Worm (Caenorhabditis elegans) whole organism, mixed stage, embryonic: ENCODE results near the gene dct-11.

Experiments used
- M03D4.4 ChIP-seq: sonication (generic microtip); optimal IDR thresholded peaks from 2 replicates; lab custom pipeline; 2017; ENCODE audit warnings: mild to moderate bottlenecking, missing genetic modification characterization, missing compliant biosample characterization
- bed-3 ChIP-seq: fragments of 200-800 bp; sonication (Bioruptor generic); optimal IDR thresholded peaks from 3 replicates; lab custom pipeline; 2018; ENCODE audit warnings: mild to moderate bottlenecking, missing genetic modification characterization, moderate library complexity, missing compliant biosample characterization
- blmp-1 ChIP-seq: fragments of 150-350 bp; optimal IDR thresholded peaks from 2 replicates; lab custom pipeline; 2014; ENCODE audit warnings: missing biosample characterization, missing genetic modification characterization
- ceh-39 ChIP-seq: fragments of 150-350 bp; optimal IDR thresholded peaks from 2 replicates; lab custom pipeline; 2014; ENCODE audit warnings: missing biosample characterization, missing genetic modification characterization
- ceh-43 ChIP-seq: fragments of 200-800 bp; sonication (Bioruptor generic); optimal IDR thresholded peaks from 2 replicates; lab custom pipeline; 2018; ENCODE audit warnings: mild to moderate bottlenecking, missing genetic modification characterization, moderate library complexity, missing compliant biosample characterization
- ceh-83 ChIP-seq: fragments of 200-800 bp; sonication (Bioruptor generic); optimal IDR thresholded peaks from 2 replicates; lab custom pipeline; 2018; ENCODE audit warnings: mild to moderate bottlenecking, missing genetic modification characterization, missing compliant biosample characterization
- ces-1 ChIP-seq: fragments of 150-350 bp; optimal IDR thresholded peaks from 2 replicates; lab custom pipeline; 2014; ENCODE audit warnings: missing biosample characterization, missing genetic modification reagents, missing genetic modification characterization
- cnd-1 ChIP-seq: fragments of 200-800 bp; sonication (Bioruptor generic); optimal IDR thresholded peaks from 2 replicates; lab custom pipeline; 2018; ENCODE audit warnings: mild to moderate bottlenecking, missing genetic modification characterization, missing compliant biosample characterization
- drap-1 ChIP-seq: fragments of 200-800 bp; sonication (Bioruptor generic); optimal IDR thresholded peaks from 3 replicates; lab custom pipeline; 2018; ENCODE audit warnings: mild to moderate bottlenecking, missing genetic modification characterization, missing compliant biosample characterization
- elt-1 ChIP-seq: sonication (generic microtip); optimal IDR thresholded peaks from 2 replicates; lab custom pipeline; 2017; ENCODE audit warnings: missing genetic modification characterization, mild to moderate bottlenecking, missing compliant biosample characterization, antibody characterized with exemption, moderate library complexity, borderline replicate concordance; ENCODE audit not compliant: insufficient read depth
- elt-3 ChIP-seq: fragments of 150-350 bp; optimal IDR thresholded peaks from 2 replicates; lab custom pipeline; 2014; ENCODE audit warnings: missing biosample characterization, missing genetic modification characterization
- flh-1 ChIP-seq: fragments of 200-800 bp; sonication (Bioruptor generic); optimal IDR thresholded peaks from 2 replicates; lab custom pipeline; 2018; ENCODE audit warnings: mild to moderate bottlenecking, missing genetic modification characterization, moderate library complexity, missing compliant biosample characterization
- ham-2 ChIP-seq: fragments of 200-800 bp; sonication (Bioruptor generic); optimal IDR thresholded peaks from 2 replicates; lab custom pipeline; 2018; ENCODE audit warnings: mild to moderate bottlenecking, missing genetic modification characterization, missing compliant biosample characterization
- hlh-1 ChIP-seq: fragments of 150-350 bp; optimal IDR thresholded peaks from 2 replicates; lab custom pipeline; 2014; ENCODE audit warnings: missing biosample characterization, missing genetic modification reagents, missing genetic modification characterization
- lin-13 ChIP-seq: fragments of 150-350 bp; optimal IDR thresholded peaks from 2 replicates; lab custom pipeline; 2014; ENCODE audit warnings: missing biosample characterization, missing genetic modification characterization
- lin-32 ChIP-seq: fragments of 200-800 bp; sonication (Bioruptor generic); optimal IDR thresholded peaks from 2 replicates; lab custom pipeline; 2018; ENCODE audit warnings: mild to moderate bottlenecking, missing genetic modification characterization, missing compliant biosample characterization
- lsy-2 ChIP-seq: fragments of 150-350 bp; optimal IDR thresholded peaks from 2 replicates; lab custom pipeline; 2014; ENCODE audit warnings: missing biosample characterization, missing genetic modification characterization
- mab-5 ChIP-seq: fragments of 150-350 bp; optimal IDR thresholded peaks from 2 replicates; lab custom pipeline; 2014; ENCODE audit warnings: missing biosample characterization, missing genetic modification characterization
- mep-1 ChIP-seq: fragments of 150-350 bp; optimal IDR thresholded peaks from 2 replicates; lab custom pipeline; 2017; ENCODE audit warnings: missing biosample characterization, missing genetic modification reagents, missing genetic modification characterization, inconsistent platforms
- mls-2 ChIP-seq: sonication (generic microtip); optimal IDR thresholded peaks from 2 replicates; lab custom pipeline; 2016; ENCODE audit warnings: mild to moderate bottlenecking, missing genetic modification characterization, moderate library complexity, missing compliant biosample characterization
- nhr-12 ChIP-seq: fragments of 150-350 bp; optimal IDR thresholded peaks from 2 replicates; lab custom pipeline; 2014; ENCODE audit warnings: missing biosample characterization, missing genetic modification characterization
- nhr-2 ChIP-seq: fragments of 150-350 bp; optimal IDR thresholded peaks from 2 replicates; lab custom pipeline; 2014; ENCODE audit warnings: missing biosample characterization, missing genetic modification characterization
- nhr-237 ChIP-seq: fragments of 150-350 bp; optimal IDR thresholded peaks from 2 replicates; lab custom pipeline; 2014; ENCODE audit warnings: missing biosample characterization, missing genetic modification characterization
- nhr-28 ChIP-seq: fragments of 150-350 bp; optimal IDR thresholded peaks from 2 replicates; lab custom pipeline; 2014; ENCODE audit warnings: missing biosample characterization, missing genetic modification characterization
- nhr-76 ChIP-seq: sonication (generic microtip); optimal IDR thresholded peaks from 2 replicates; lab custom pipeline; 2017; ENCODE audit warnings: missing biosample characterization, missing genetic modification characterization
- pha-4 ChIP-seq: fragments of 150-350 bp; optimal IDR thresholded peaks from 2 replicates; lab custom pipeline; 2018; ENCODE audit warnings: missing biosample characterization, missing genetic modification reagents, missing genetic modification characterization
- sem-2 ChIP-seq: fragments of 200-800 bp; sonication (Bioruptor generic); optimal IDR thresholded peaks from 2 replicates; lab custom pipeline; 2018; ENCODE audit warnings: mild to moderate bottlenecking, missing genetic modification characterization, missing compliant biosample characterization
- snpc-4 ChIP-seq: fragments of 150-350 bp; optimal IDR thresholded peaks from 2 replicates; lab custom pipeline; 2014; ENCODE audit warnings: missing biosample characterization, missing genetic modification characterization
- sptf-1 ChIP-seq: sonication (generic microtip); optimal IDR thresholded peaks from 2 replicates; lab custom pipeline; 2017; ENCODE audit warnings: mild to moderate bottlenecking, missing genetic modification characterization, moderate library complexity, missing compliant biosample characterization
- tbx-8 ChIP-seq: fragments of 200-800 bp; sonication (Bioruptor generic); optimal IDR thresholded peaks from 2 replicates; lab custom pipeline; 2018; ENCODE audit warnings: mild to moderate bottlenecking, missing genetic modification characterization, moderate library complexity, missing compliant biosample characterization
- unc-120 ChIP-seq: sonication (generic microtip); optimal IDR thresholded peaks from 2 replicates; lab custom pipeline; 2017; ENCODE audit warnings: missing genetic modification characterization, missing compliant biosample characterization; ENCODE audit not compliant: poor library complexity, severe bottlenecking
- unc-39 ChIP-seq: fragments of 150-350 bp; optimal IDR thresholded peaks from 2 replicates; lab custom pipeline; 2014; ENCODE audit warnings: missing biosample characterization, missing genetic modification characterization
- unc-62 ChIP-seq: fragments of 150-350 bp; optimal IDR thresholded peaks from 2 replicates; lab custom pipeline; 2014; ENCODE audit warnings: missing biosample characterization, missing genetic modification reagents, missing genetic modification characterization
- zip-8 ChIP-seq: fragments of 150-350 bp; optimal IDR thresholded peaks from 2 replicates; lab custom pipeline; 2014; ENCODE audit warnings: missing biosample characterization, missing genetic modification characterization
- ztf-11 ChIP-seq: fragments of 150-350 bp; optimal IDR thresholded peaks from 2 replicates; lab custom pipeline; 2014; ENCODE audit warnings: missing biosample characterization, missing genetic modification characterization

Gene dct-11

DNA sequence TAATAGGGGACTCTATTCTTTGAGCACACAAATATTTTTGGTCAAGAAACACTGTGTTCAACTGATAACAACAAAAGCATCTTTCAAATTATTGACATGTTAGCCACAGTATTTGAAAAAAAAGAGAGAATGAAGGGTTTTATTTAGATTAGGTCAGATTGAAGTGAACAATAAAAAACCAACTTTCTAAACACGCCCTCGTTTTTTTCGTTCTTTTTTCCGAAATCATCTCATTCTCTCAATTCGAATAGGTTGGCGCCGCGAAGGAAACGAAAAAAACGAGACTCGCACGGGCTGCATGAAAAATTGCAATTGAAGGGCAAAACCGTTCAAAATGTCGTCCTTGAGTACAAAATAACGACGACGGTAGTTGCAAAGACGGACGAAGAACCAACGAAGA lies 25.2 kb downstream of the dct-11 start:
- no peak for TF ChIP-seq unc-62 (GFP tag; lab: Kevin White, UChicago)
- TF ChIP-seq pha-4 (tag; lab: Kevin White, UChicago) = no peak
- TF ChIP-seq lsy-2 = no peak
- TF ChIP-seq unc-120 = no peak
- TF ChIP-seq ztf-11 (tag; lab: Kevin White, UChicago) = no peak
- no peak for TF ChIP-seq nhr-237 (tag; lab: Kevin White, UChicago)
- no peak for TF ChIP-seq zip-8 (tag; lab: Kevin White, UChicago)
- no peak for TF ChIP-seq cnd-1 (tag; lab: Kevin White, UChicago)
- no peak for TF ChIP-seq M03D4.4 (tag; lab: Kevin White, UChicago)
- no peak for TF ChIP-seq mab-5 (tag; lab: Kevin White, UChicago)

DNA sequence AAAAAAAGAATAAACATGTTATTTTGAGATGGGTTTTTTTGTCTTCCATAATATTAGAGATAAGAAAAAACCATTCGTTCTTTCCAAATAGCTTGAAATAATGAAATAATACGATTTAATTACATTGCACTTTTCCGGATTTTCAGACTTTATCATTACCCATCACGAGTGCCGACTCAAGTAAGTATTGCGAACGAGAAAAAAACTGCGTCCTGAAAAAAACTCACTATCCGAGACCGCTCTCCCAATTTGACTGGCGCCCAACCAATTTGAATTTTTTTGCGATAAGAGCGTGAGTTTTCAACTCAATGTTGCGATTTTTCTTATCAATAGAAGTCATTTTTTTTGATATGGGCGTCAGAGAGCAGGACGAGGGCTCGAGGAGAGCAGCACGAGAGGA lies 26.5 kb downstream of the dct-11 start:
- no peak for TF ChIP-seq bed-3 (GFP tag; lab: Kevin White, UChicago)
- no peak for TF ChIP-seq ztf-11 (tag; lab: Kevin White, UChicago)
- TF ChIP-seq zip-8 (tag; lab: Kevin White, UChicago) = no peak
- no peak for TF ChIP-seq ces-1
- no peak for TF ChIP-seq cnd-1 (tag; lab: Kevin White, UChicago)
- TF ChIP-seq mep-1 (tag; lab: Kevin White, UChicago) = no peak
- no peak for TF ChIP-seq nhr-2 (tag; lab: Kevin White, UChicago)
- no peak for TF ChIP-seq unc-62 (GFP tag; lab: Kevin White, UChicago)
- TF ChIP-seq drap-1 (GFP tag; lab: Kevin White, UChicago) = no peak
- TF ChIP-seq, all 35 proteins: peak for 0

DNA sequence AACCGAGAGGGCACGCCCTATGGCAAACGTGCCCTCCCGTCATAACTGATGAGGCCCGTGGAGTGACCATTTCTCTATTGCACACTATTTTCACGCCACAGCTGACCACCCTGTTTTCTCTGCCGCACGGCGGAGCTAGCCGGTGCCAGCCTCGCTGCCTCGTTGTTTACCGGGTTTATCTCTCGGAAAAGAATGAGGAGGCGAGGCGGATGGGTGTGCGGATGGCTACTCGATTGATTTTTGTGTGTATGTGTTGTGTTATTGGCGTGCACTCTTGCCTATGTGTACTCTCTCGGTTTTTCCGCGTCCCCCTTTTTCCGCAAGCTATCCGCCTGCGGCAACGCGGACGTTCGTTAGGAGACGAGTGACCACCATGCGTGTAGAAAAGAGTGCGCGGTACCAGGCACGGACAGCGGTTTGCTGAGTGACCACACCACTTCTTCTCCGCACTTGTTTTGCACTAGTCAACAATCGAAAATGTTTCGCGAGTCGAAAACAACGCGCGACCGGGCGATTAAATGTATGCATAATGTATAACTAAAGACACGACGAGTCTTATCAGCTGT lies 27.5 kb downstream of the dct-11 start:
- TF ChIP-seq ces-1 = peak; percentile 72
- TF ChIP-seq blmp-1 = no peak
- TF ChIP-seq lin-13 (tag; lab: Kevin White, UChicago) = peak; percentile 73
- peak; percentile 96 for TF ChIP-seq mls-2 (tag; lab: Kevin White, UChicago)
- TF ChIP-seq ztf-11 (tag; lab: Kevin White, UChicago) = peak; percentile 88
- peak; percentile 21 for TF ChIP-seq ceh-43
- peak; percentile 28 for TF ChIP-seq unc-39 (tag; lab: Kevin White, UChicago)
- peak; percentile 90 for TF ChIP-seq sptf-1 (tag; lab: Kevin White, UChicago)
- peak; percentile 100 for TF ChIP-seq ham-2 (GFP tag; lab: Kevin White, UChicago)
- TF ChIP-seq nhr-2 (tag; lab: Kevin White, UChicago) = peak; percentile 61
- TF ChIP-seq ceh-83 = peak; percentile 69
- TF ChIP-seq mab-5 (tag; lab: Kevin White, UChicago) = peak; percentile 59
- TF ChIP-seq zip-8 (tag; lab: Kevin White, UChicago) = no peak
- TF ChIP-seq drap-1 (GFP tag; lab: Kevin White, UChicago) = peak; percentile 88
- TF ChIP-seq flh-1 (GFP tag; lab: Kevin White, UChicago) = peak; percentile 68
- TF ChIP-seq lin-32 (GFP tag; lab: Kevin White, UChicago) = peak; percentile 60
- TF ChIP-seq snpc-4 = no peak
- peak; percentile 50 for TF ChIP-seq nhr-237 (tag; lab: Kevin White, UChicago)
- TF ChIP-seq M03D4.4 (tag; lab: Kevin White, UChicago) = peak; percentile 86
- peak; percentile 62 for TF ChIP-seq nhr-12 (tag; lab: Kevin White, UChicago)
- TF ChIP-seq cnd-1 (tag; lab: Kevin White, UChicago) = peak; percentile 87
- peak; percentile 48 for TF ChIP-seq ceh-39
- TF ChIP-seq hlh-1 (tag; lab: Kevin White, UChicago) = peak; percentile 96
- no peak for TF ChIP-seq nhr-76 (tag; lab: Kevin White, UChicago)
- TF ChIP-seq pha-4 (tag; lab: Kevin White, UChicago) = peak; percentile 91
- TF ChIP-seq nhr-28 (tag; lab: Kevin White, UChicago) = no peak
- peak; percentile 96 for TF ChIP-seq unc-120
- TF ChIP-seq tbx-8 (GFP tag; lab: Kevin White, UChicago) = peak; percentile 60
- TF ChIP-seq elt-1 (tag; lab: Kevin White, UChicago) = peak; percentile 6
- TF ChIP-seq mep-1 (tag; lab: Kevin White, UChicago) = peak; percentile 80
- peak; percentile 56 for TF ChIP-seq lsy-2
- TF ChIP-seq bed-3 (GFP tag; lab: Kevin White, UChicago) = peak; percentile 48
- TF ChIP-seq elt-3 (tag; lab: Kevin White, UChicago) = peak; percentile 13
- peak; percentile 43 for TF ChIP-seq sem-2 (GFP tag; lab: Kevin White, UChicago)
- TF ChIP-seq unc-62 (GFP tag; lab: Kevin White, UChicago) = peak; percentile 85
